Worm (Caenorhabditis elegans) whole organism, L4 larva: Measurements from ENCODE around the gene eri-9.
A peak's percentile ranks its signal among the peaks of the same experiment; 100 is the strongest.
"Not testable (repeated sequence)": the region's sequence is repeated elsewhere in the genome, so short reads cannot be mapped to it uniquely, and the experiment has no call there.

Experiments
- F49E8.2 ChIP-seq: sonication (generic microtip); optimal IDR thresholded peaks from 2 replicates; lab custom pipeline; 2016; ENCODE audit warnings: missing compliant biosample characterization, mild to moderate bottlenecking, missing genetic modification characterization, borderline replicate concordance
- Y75B8A.6 ChIP-seq: fragments of 200-800 bp; sonication (Bioruptor generic); IDR thresholded peaks from 2 replicates; pipeline ENCODE4 v1.3.6; 2022; ENCODE audit warnings: missing genetic modification reagents, missing genetic modification characterization, missing compliant biosample characterization
- ceh-62 ChIP-seq: sonication (generic microtip); optimal IDR thresholded peaks from 2 replicates; lab custom pipeline; 2017; ENCODE audit warnings: missing biosample characterization, missing genetic modification characterization
- ceh-82 ChIP-seq: sonication (generic microtip); optimal IDR thresholded peaks from 2 replicates; lab custom pipeline; 2017; ENCODE audit warnings: missing biosample characterization, missing genetic modification characterization
- dpl-1 ChIP-seq: fragments of 150-350 bp; optimal IDR thresholded peaks from 2 replicates; lab custom pipeline; 2014; ENCODE audit warnings: missing biosample characterization, missing genetic modification reagents, missing genetic modification characterization
- hlh-11 ChIP-seq: fragments of 200-800 bp; sonication (Bioruptor generic); optimal IDR thresholded peaks from 2 replicates; lab custom pipeline; 2018; ENCODE audit warnings: mild to moderate bottlenecking, missing genetic modification characterization, missing compliant biosample characterization
- lin-15B ChIP-seq: fragments of 150-350 bp; sonication (generic microtip); optimal IDR thresholded peaks from 3 replicates; lab custom pipeline; 2014; ENCODE audit warnings: missing biosample characterization, missing genetic modification characterization
- lsy-2 ChIP-seq, 2 experiments: fragments of 150-350 bp in 1 of 2; sonication (generic microtip) in 1 of 2; optimal IDR thresholded peaks; 2 replicates each; lab custom pipeline; 2014 to 2017; ENCODE audit warnings: missing biosample characterization in 2 of 2, missing genetic modification characterization in 2 of 2
- nhr-11 ChIP-seq: fragments of 150-350 bp; optimal IDR thresholded peaks from 2 replicates; lab custom pipeline; 2014; ENCODE audit warnings: missing biosample characterization, missing genetic modification characterization
- nhr-25 ChIP-seq: sonication (generic microtip); optimal IDR thresholded peaks from 2 replicates; lab custom pipeline; 2017; ENCODE audit warnings: missing genetic modification characterization, mild to moderate bottlenecking, missing compliant biosample characterization, antibody characterized with exemption, moderate library complexity, borderline replicate concordance; ENCODE audit not compliant: insufficient read depth
- nhr-28 ChIP-seq: fragments of 150-350 bp; optimal IDR thresholded peaks from 2 replicates; lab custom pipeline; 2014; ENCODE audit warnings: missing biosample characterization, missing genetic modification characterization
- nhr-76 ChIP-seq: fragments of 150-350 bp; optimal IDR thresholded peaks from 2 replicates; lab custom pipeline; 2014; ENCODE audit warnings: missing biosample characterization, missing genetic modification characterization
- pha-4 ChIP-seq, 2 experiments: fragments of 150-350 bp in 1 of 2; fragments of 200-800 bp in 1 of 2; sonication (Bioruptor generic) in 1 of 2; IDR thresholded peaks in 1 of 2; optimal IDR thresholded peaks in 1 of 2; 2 replicates each; pipeline versions ENCODE4 v1.3.6 to Lab custom; 2014 to 2022; ENCODE audit warnings: missing genetic modification characterization in 2 of 2, missing genetic modification reagents in 2 of 2, missing biosample characterization in 1 of 2, missing compliant biosample characterization in 1 of 2
- snpc-1.2 ChIP-seq: fragments of 200-800 bp; sonication (Bioruptor generic); IDR thresholded peaks from 2 replicates; pipeline ENCODE4 v1.3.6; 2022; ENCODE audit warnings: missing genetic modification reagents, missing genetic modification characterization, missing compliant biosample characterization

- TF ChIP-seq ceh-82 (tag; lab: Kevin White, UChicago); nhr-25 (tag; lab: Kevin White, UChicago); pha-4 (tag; optimal IDR thresholded peaks at IDR 0.05; lab: Kevin White, UChicago); F49E8.2 (tag; lab: Kevin White, UChicago); Y75B8A.6 (GFP tag; lab: Robert Waterston, UW); nhr-76 (tag; lab: Kevin White, UChicago); lin-15B (tag; lab: Kevin White, UChicago); nhr-11 (tag; lab: Kevin White, UChicago); ceh-62 (tag; lab: Kevin White, UChicago): not testable (repeated sequence)
- TF ChIP-seq pha-4 (GFP tag; IDR thresholded peaks at IDR 0.05; lab: Robert Waterston, UW) = peak; percentile 21; the same call in 1 of the 2 replicates
- 0 out of 2 replicates have a peak, but pooled peaks have one; percentile 20 for TF ChIP-seq snpc-1.2
- TF ChIP-seq lsy-2 (tag; optimal IDR thresholded peaks at IDR 0.05; lab: Kevin White, UChicago) = peak in 1 of 2 experiments; percentile 33
- peak; percentile 36 for TF ChIP-seq hlh-11
- peak; percentile 4 for TF ChIP-seq nhr-28 (tag; lab: Kevin White, UChicago)
- TF ChIP-seq dpl-1 (GFP tag; lab: Kevin White, UChicago) = peak; percentile 34
These were observed 10.2 kb upstream of the eri-9 start, which contains the start of gene mmab-1 for ce11 chrIII:4922020-4922419.
